Fruit fly (Drosophila melanogaster) S2 (cell line): Measurements from ENCODE around the gene CG43169.

Source experiments
- CG8478 ChIP-seq: fragments of >200 bp; optimal IDR thresholded peaks from 2 replicates; lab custom pipeline; 2018
- CTCF ChIP-seq, 2 experiments: fragments of >200 bp; optimal IDR thresholded peaks; 2 replicates each; lab custom pipeline; 2018

DNA sequence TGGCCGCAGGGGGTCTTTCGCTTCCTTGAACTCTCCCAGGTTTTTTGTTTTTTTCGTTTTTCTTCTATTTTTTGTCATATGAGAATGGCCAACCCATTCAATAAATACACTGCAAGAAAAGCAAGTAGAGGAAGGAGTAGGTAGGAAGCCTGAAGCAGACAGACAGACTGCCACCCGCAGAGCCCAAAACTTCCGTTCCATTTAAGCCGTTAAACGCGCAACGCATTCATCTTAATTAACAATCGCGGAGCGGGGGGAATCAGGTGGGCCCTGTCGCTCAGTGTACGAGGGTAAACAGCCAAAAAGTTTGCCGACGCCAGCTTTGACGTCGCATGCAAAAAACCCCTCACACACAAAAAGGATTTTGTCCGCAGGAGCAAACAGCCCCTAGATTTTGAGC is 35.5 kb downstream of the CG43169 start:
- TF ChIP-seq CG8478 (no peak), CTCF (optimal IDR thresholded peaks at IDR 0.05; lab: Kevin White, UChicago) (no peak)
